Worm (Caenorhabditis elegans) whole organism, early embryonic: ENCODE data around the gene Y62H9A.9.

ENCODE experiments used
- B0310.2 ChIP-seq: sonication (generic microtip); optimal IDR thresholded peaks from 2 replicates; lab custom pipeline; 2016; ENCODE audit warnings: mild to moderate bottlenecking, missing genetic modification characterization, missing compliant biosample characterization
- F13C5.2 ChIP-seq: sonication (generic microtip); optimal IDR thresholded peaks from 2 replicates; lab custom pipeline; 2017; ENCODE audit warnings: mild to moderate bottlenecking, missing genetic modification characterization, inconsistent platforms, missing compliant biosample characterization
- aly-1 ChIP-seq: sonication (generic microtip); optimal IDR thresholded peaks from 2 replicates; lab custom pipeline; 2016; ENCODE audit warnings: missing genetic modification characterization, missing compliant biosample characterization
- ama-1 ChIP-seq: fragments of 150-350 bp; optimal IDR thresholded peaks from 2 replicates; lab custom pipeline; 2014
- ceh-13 ChIP-seq: fragments of 200-800 bp; sonication (Bioruptor generic); optimal IDR thresholded peaks from 2 replicates; lab custom pipeline; 2018; ENCODE audit warnings: mild to moderate bottlenecking, missing genetic modification characterization, missing compliant biosample characterization
- ceh-36 ChIP-seq: sonication (generic microtip); optimal IDR thresholded peaks from 2 replicates; lab custom pipeline; 2016; ENCODE audit warnings: missing genetic modification characterization, inconsistent platforms, missing compliant biosample characterization
- ets-7 ChIP-seq: sonication (generic microtip); optimal IDR thresholded peaks from 2 replicates; lab custom pipeline; 2016; ENCODE audit warnings: missing genotype, missing genetic modification characterization, missing compliant biosample characterization
- flt-1 ChIP-seq: fragments of 200-800 bp; sonication (Bioruptor generic); IDR thresholded peaks from 2 replicates; pipeline ENCODE4 v1.3.6; 2022; ENCODE audit warnings: missing genetic modification characterization, missing compliant biosample characterization
- hmbx-1 ChIP-seq: sonication (generic microtip); optimal IDR thresholded peaks from 2 replicates; lab custom pipeline; 2016; ENCODE audit warnings: mild to moderate bottlenecking, missing genetic modification characterization, missing compliant biosample characterization
- hmg-4 ChIP-seq: fragments of 200-800 bp; sonication (Bioruptor generic); optimal IDR thresholded peaks from 2 replicates; lab custom pipeline; 2018; ENCODE audit warnings: mild to moderate bottlenecking, missing genetic modification characterization, missing compliant biosample characterization
- hnd-1 ChIP-seq: sonication (generic microtip); optimal IDR thresholded peaks from 2 replicates; lab custom pipeline; 2016; ENCODE audit warnings: missing genetic modification characterization, missing compliant biosample characterization
- pes-1 ChIP-seq: fragments of 200-800 bp; sonication (Bioruptor generic); IDR thresholded peaks from 2 replicates; pipeline ENCODE4 v1.3.6; 2022; ENCODE audit warnings: missing genetic modification reagents, missing genetic modification characterization, missing compliant biosample characterization
- scrt-1 ChIP-seq: fragments of 200-800 bp; sonication (Bioruptor generic); IDR thresholded peaks from 2 replicates; pipeline ENCODE4 v1.3.6; 2022; ENCODE audit warnings: missing genetic modification characterization, missing compliant biosample characterization
- sea-1 ChIP-seq: fragments of 200-800 bp; sonication (Bioruptor generic); conservative IDR thresholded peaks from 2 replicates; pipeline ENCODE4 v1.3.6; 2022; ENCODE audit warnings: missing genetic modification characterization, missing compliant biosample characterization
- tbx-11 ChIP-seq: fragments of 200-800 bp; sonication (Bioruptor generic); IDR thresholded peaks from 2 replicates; pipeline ENCODE4 v1.3.6; 2022; ENCODE audit warnings: missing genetic modification characterization, missing compliant biosample characterization
- tbx-37 ChIP-seq: fragments of 200-800 bp; sonication (Bioruptor generic); conservative IDR thresholded peaks from 2 replicates; pipeline ENCODE4 v1.3.6; 2022; ENCODE audit warnings: missing genetic modification reagents, missing genetic modification characterization, missing compliant biosample characterization
- tra-4 ChIP-seq: sonication (generic microtip); optimal IDR thresholded peaks from 2 replicates; lab custom pipeline; 2017; ENCODE audit warnings: missing genetic modification characterization, missing compliant biosample characterization

Y62H9A.9 gene

ce11 chrX:11913824-11914223 is 15.9 kb upstream of the Y62H9A.9 start, which contains the start of gene Y62H9A.12:
Gene Y62H9A.12, plus strand, starts transcription at chrX:11914124.
- TF ChIP-seq hmbx-1 (tag; lab: Kevin White, UChicago) (no peak), sea-1 (GFP tag; lab: Robert Waterston, UW) (no peak), tra-4 (tag; lab: Kevin White, UChicago) (no peak), aly-1 (tag; lab: Kevin White, UChicago) (no peak), B0310.2 (no peak), F13C5.2 (no peak)

ce11 chrX:11910046-11910445 is 12.1 kb upstream of the Y62H9A.9 start, which contains the start of gene Y62H9A.15:
Gene Y62H9A.15, minus strand, starts transcription at chrX:11910145.
- no peak for TF ChIP-seq hnd-1 (tag; lab: Kevin White, UChicago)
- TF ChIP-seq ets-7 (tag; lab: Kevin White, UChicago), result no peak
- TF ChIP-seq tbx-11 (GFP tag; lab: Robert Waterston, UW), result no peak
- TF ChIP-seq ceh-36, result no peak
- no peak for TF ChIP-seq hmbx-1 (tag; lab: Kevin White, UChicago)
- TF ChIP-seq B0310.2, result no peak
- TF ChIP-seq tbx-37 (GFP tag; lab: Robert Waterston, UW), result no peak
- TF ChIP-seq scrt-1, result no peak
- TF ChIP-seq pes-1 (GFP tag; lab: Robert Waterston, UW), result no peak
- TF ChIP-seq aly-1 (tag; lab: Kevin White, UChicago), result no peak
- no peak for TF ChIP-seq ama-1
- TF ChIP-seq tra-4 (tag; lab: Kevin White, UChicago), result no peak
- TF ChIP-seq ceh-13 (GFP tag; lab: Kevin White, UChicago), result no peak
- TF ChIP-seq F13C5.2, result no peak
- no peak for TF ChIP-seq flt-1 (GFP tag; lab: Robert Waterston, UW)
- no peak for TF ChIP-seq sea-1 (GFP tag; lab: Robert Waterston, UW)
- TF ChIP-seq hmg-4 (GFP tag; lab: Kevin White, UChicago), result no peak

- TF ChIP-seq aly-1 (tag; lab: Kevin White, UChicago) (no peak), ets-7 (tag; lab: Kevin White, UChicago) (no peak), F13C5.2 (no peak), hnd-1 (tag; lab: Kevin White, UChicago) (no peak), tbx-11 (GFP tag; lab: Robert Waterston, UW) (no peak), tbx-37 (GFP tag; lab: Robert Waterston, UW) (no peak), B0310.2 (no peak), pes-1 (GFP tag; lab: Robert Waterston, UW) (no peak), ceh-13 (GFP tag; lab: Kevin White, UChicago) (no peak), tra-4 (tag; lab: Kevin White, UChicago) (no peak), scrt-1 (no peak), ceh-36 (no peak), hmbx-1 (tag; lab: Kevin White, UChicago) (no peak)
These were observed 11.2 kb upstream of the Y62H9A.9 start for ce11 chrX:11909168-11909567.

- no peak for TF ChIP-seq B0310.2
- no peak for TF ChIP-seq sea-1 (GFP tag; lab: Robert Waterston, UW)
- no peak for TF ChIP-seq hmg-4 (GFP tag; lab: Kevin White, UChicago)
- no peak for TF ChIP-seq ceh-13 (GFP tag; lab: Kevin White, UChicago)
- TF ChIP-seq flt-1 (GFP tag; lab: Robert Waterston, UW), result no peak
- TF ChIP-seq ets-7 (tag; lab: Kevin White, UChicago), result no peak
- TF ChIP-seq scrt-1, result no peak
- TF ChIP-seq tra-4 (tag; lab: Kevin White, UChicago), result no peak
- no peak for TF ChIP-seq hmbx-1 (tag; lab: Kevin White, UChicago)
- TF ChIP-seq ceh-36, result no peak
- TF ChIP-seq ama-1, result no peak
- no peak for TF ChIP-seq aly-1 (tag; lab: Kevin White, UChicago)
These were observed 10.3 kb upstream of the Y62H9A.9 start for ce11 chrX:11908226-11908625.

DNA sequence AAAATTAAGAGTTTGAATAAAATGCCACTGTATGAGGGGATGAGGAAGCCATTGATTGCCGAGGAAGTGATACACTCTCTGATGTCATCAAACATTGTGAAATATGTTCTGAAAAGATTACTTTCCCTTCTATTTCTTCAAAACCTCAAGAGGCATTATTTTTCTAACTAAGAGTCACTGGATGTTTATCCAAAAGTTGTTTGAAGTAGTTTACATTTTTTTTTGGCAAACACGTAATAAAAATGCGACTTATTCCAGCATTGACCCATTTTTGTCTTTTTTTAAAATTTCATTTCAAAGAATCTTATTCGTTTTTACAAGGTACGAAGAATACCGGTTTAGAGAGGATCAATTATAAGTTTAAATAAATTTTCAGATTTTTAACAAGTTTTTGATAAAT is 9.3 kb upstream of the Y62H9A.9 start, which contains the start of gene Y62H9A.11:
TSS of gene Y62H9A.11 (minus strand) at position 101 of the 400 bp plus-strand sequence.
- TF ChIP-seq ets-7 (tag; lab: Kevin White, UChicago) (no peak), tbx-11 (GFP tag; lab: Robert Waterston, UW) (no peak), tra-4 (tag; lab: Kevin White, UChicago) (no peak), aly-1 (tag; lab: Kevin White, UChicago) (no peak), hnd-1 (tag; lab: Kevin White, UChicago) (no peak), ceh-36 (no peak), sea-1 (GFP tag; lab: Robert Waterston, UW) (no peak), ceh-13 (GFP tag; lab: Kevin White, UChicago) (no peak), flt-1 (GFP tag; lab: Robert Waterston, UW) (no peak), pes-1 (GFP tag; lab: Robert Waterston, UW) (no peak), ama-1 (no peak), scrt-1 (no peak), hmg-4 (GFP tag; lab: Kevin White, UChicago) (no peak)

DNA sequence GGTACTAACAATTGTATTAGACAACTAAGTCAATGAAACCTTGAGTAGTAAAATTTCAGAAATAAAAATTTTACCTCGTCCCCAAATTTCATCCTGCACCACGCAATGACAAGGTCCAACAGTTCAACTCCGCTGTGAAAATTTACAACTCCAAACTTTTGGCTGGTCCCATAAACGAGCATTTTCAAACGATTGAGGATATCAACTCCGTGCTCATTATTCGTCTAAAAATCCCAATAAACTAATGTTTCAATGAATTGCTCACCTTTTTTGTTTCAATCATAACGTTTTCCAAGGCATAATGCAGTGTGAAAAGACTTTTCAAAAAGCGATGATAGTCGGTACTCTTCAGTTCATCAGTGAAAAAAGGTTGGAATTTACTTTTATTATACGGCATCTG is 8.7 kb upstream of the Y62H9A.9 start:
- TF ChIP-seq tbx-11 (GFP tag; lab: Robert Waterston, UW), result no peak
- TF ChIP-seq scrt-1, result no peak
- TF ChIP-seq hmbx-1 (tag; lab: Kevin White, UChicago), result no peak
- TF ChIP-seq ceh-13 (GFP tag; lab: Kevin White, UChicago), result no peak
- no peak for TF ChIP-seq sea-1 (GFP tag; lab: Robert Waterston, UW)
- TF ChIP-seq ets-7 (tag; lab: Kevin White, UChicago), result no peak
- no peak for TF ChIP-seq hnd-1 (tag; lab: Kevin White, UChicago)

- TF ChIP-seq tra-4 (tag; lab: Kevin White, UChicago), result no peak
These were observed 4.7 kb upstream of the Y62H9A.9 start, which contains the start of gene Y62H9A.10 for ce11 chrX:11902661-11903060. Gene Y62H9A.10, minus strand, starts transcription at chrX:11902761.

- TF ChIP-seq tbx-37 (GFP tag; lab: Robert Waterston, UW), result no peak
- TF ChIP-seq hnd-1 (tag; lab: Kevin White, UChicago), result no peak
- no peak for TF ChIP-seq B0310.2
- TF ChIP-seq flt-1 (GFP tag; lab: Robert Waterston, UW), result no peak
- TF ChIP-seq ama-1, result no peak
- no peak for TF ChIP-seq tra-4 (tag; lab: Kevin White, UChicago)
- no peak for TF ChIP-seq hmg-4 (GFP tag; lab: Kevin White, UChicago)
- TF ChIP-seq hmbx-1 (tag; lab: Kevin White, UChicago), result no peak
These were observed 1.1 kb upstream of the Y62H9A.9 start for ce11 chrX:11899031-11899430.
